Worm (Caenorhabditis elegans) whole organism, early embryonic: ENCODE results near the gene gldi-10.

Experiments
- B0310.2 ChIP-seq: sonication (generic microtip); optimal IDR thresholded peaks from 2 replicates; lab custom pipeline; 2016; ENCODE audit warnings: mild to moderate bottlenecking, missing genetic modification characterization, missing compliant biosample characterization
- tra-4 ChIP-seq: sonication (generic microtip); optimal IDR thresholded peaks from 2 replicates; lab custom pipeline; 2017; ENCODE audit warnings: missing genetic modification characterization, missing compliant biosample characterization

ce11 chrIV:9135377-9135776 is 36.3 kb downstream of the gldi-10 start, which contains the start of gene delm-1:
- TF ChIP-seq tra-4 (tag; lab: Kevin White, UChicago) (no peak), B0310.2 (tag; lab: Kevin White, UChicago) (no peak)
